Fruit fly (Drosophila melanogaster) whole organism, embryonic: ENCODE results near the gene CG17717.

ENCODE experiments used
- Blimp-1 ChIP-seq: fragments of 200-800 bp; sonication (Bioruptor generic); optimal IDR thresholded peaks from 3 replicates; lab custom pipeline; 2018; ENCODE audit warnings: missing biosample characterization, missing genetic modification characterization, mild to moderate bottlenecking, moderate library complexity, missing genetic modification reagents
- BtbVII ChIP-seq: fragments of 200-800 bp; sonication (Bioruptor generic); optimal IDR thresholded peaks from 3 replicates; lab custom pipeline; 2017; ENCODE audit warnings: missing biosample characterization, mild to moderate bottlenecking, missing genetic modification characterization
- CG12104 ChIP-seq: fragments of 200-800 bp; sonication (Bioruptor generic); optimal IDR thresholded peaks from 3 replicates; lab custom pipeline; 2016; ENCODE audit warnings: missing biosample characterization, missing genetic modification characterization
- CG12659 ChIP-seq: fragments of 200-800 bp; sonication (Bioruptor generic); optimal IDR thresholded peaks from 3 replicates; lab custom pipeline; 2017; ENCODE audit warnings: mild to moderate bottlenecking, missing biosample characterization, missing genetic modification reagents, missing genetic modification characterization
- CG12942 ChIP-seq: fragments of 200-800 bp; sonication (Bioruptor generic); optimal IDR thresholded peaks from 3 replicates; lab custom pipeline; 2016; ENCODE audit warnings: missing biosample characterization, missing genetic modification characterization
- CG13123 ChIP-seq: fragments of 200-800 bp; sonication (Bioruptor generic); optimal IDR thresholded peaks from 2 replicates; lab custom pipeline; 2016; ENCODE audit warnings: missing biosample characterization, missing genetic modification characterization
- CG15011 ChIP-seq: fragments of 200-800 bp; sonication (Bioruptor generic); optimal IDR thresholded peaks from 3 replicates; lab custom pipeline; 2018; ENCODE audit warnings: missing biosample characterization, mild to moderate bottlenecking, missing genetic modification characterization
- CG15601 ChIP-seq: fragments of 200-800 bp; sonication (Bioruptor generic); optimal IDR thresholded peaks from 3 replicates; lab custom pipeline; 2019; ENCODE audit warnings: missing biosample characterization, mild to moderate bottlenecking, missing genetic modification characterization, moderate library complexity
- CG1603 ChIP-seq: fragments of 200-800 bp; sonication (Bioruptor generic); optimal IDR thresholded peaks from 2 replicates; lab custom pipeline; 2019; ENCODE audit warnings: missing biosample characterization, mild to moderate bottlenecking, missing genetic modification characterization, moderate library complexity
- CG16815 ChIP-seq: fragments of 200-800 bp; sonication (Bioruptor generic); optimal IDR thresholded peaks from 3 replicates; lab custom pipeline; 2017; ENCODE audit warnings: missing biosample characterization, mild to moderate bottlenecking, missing genetic modification characterization
- CG17359 ChIP-seq: fragments of 200-800 bp; sonication (Bioruptor generic); optimal IDR thresholded peaks from 3 replicates; lab custom pipeline; 2018; ENCODE audit warnings: missing biosample characterization, mild to moderate bottlenecking, missing genetic modification characterization, moderate library complexity
- CG17912 ChIP-seq: fragments of 200-800 bp; sonication (Bioruptor generic); optimal IDR thresholded peaks from 2 replicates; lab custom pipeline; 2018; ENCODE audit warnings: missing biosample characterization, mild to moderate bottlenecking, missing genetic modification characterization
- CG2199 ChIP-seq: fragments of 200-800 bp; sonication (Bioruptor generic); IDR thresholded peaks from 3 replicates; pipeline ENCODE4 v1.3.6; 2022; ENCODE audit warnings: missing biosample characterization, missing genetic modification characterization
- CG2678 ChIP-seq: fragments of 200-800 bp; sonication (Bioruptor generic); optimal IDR thresholded peaks from 3 replicates; lab custom pipeline; 2019; ENCODE audit warnings: missing biosample characterization, mild to moderate bottlenecking, missing genetic modification characterization, moderate library complexity
- CG2889 ChIP-seq: fragments of 200-800 bp; sonication (Bioruptor generic); IDR thresholded peaks from 3 replicates; pipeline ENCODE4 v1.3.6; 2022; ENCODE audit warnings: missing biosample characterization, missing genetic modification characterization
- CG3065 ChIP-seq: fragments of 200-800 bp; sonication (Bioruptor generic); optimal IDR thresholded peaks from 2 replicates; lab custom pipeline; 2016; ENCODE audit warnings: missing biosample characterization, missing genetic modification characterization
- CG3407 ChIP-seq: fragments of 200-800 bp; sonication (Bioruptor generic); optimal IDR thresholded peaks from 2 replicates; lab custom pipeline; 2018; ENCODE audit warnings: missing biosample characterization, mild to moderate bottlenecking, missing genetic modification characterization
- CG4707 ChIP-seq: fragments of 200-800 bp; sonication (Bioruptor generic); optimal IDR thresholded peaks from 2 replicates; lab custom pipeline; 2018; ENCODE audit warnings: missing biosample characterization, mild to moderate bottlenecking, missing genetic modification characterization, moderate library complexity
- Camta ChIP-seq: fragments of 200-800 bp; sonication (Bioruptor generic); optimal IDR thresholded peaks from 2 replicates; lab custom pipeline; 2016; ENCODE audit warnings: missing biosample characterization, missing genetic modification characterization
- Dll ChIP-seq: fragments of 200-800 bp; sonication (Bioruptor generic); IDR thresholded peaks from 4 replicates; pipeline ENCODE4 v1.3.6; 2022; ENCODE audit warnings: missing biosample characterization, missing genetic modification characterization; ENCODE audit not compliant: partially characterized antibody
- Fer1 ChIP-seq: fragments of 200-800 bp; sonication (Bioruptor generic); optimal IDR thresholded peaks from 2 replicates; lab custom pipeline; 2017; ENCODE audit warnings: missing biosample characterization, mild to moderate bottlenecking, missing genetic modification characterization
- Fer3 ChIP-seq: fragments of 200-800 bp; sonication (Bioruptor generic); optimal IDR thresholded peaks from 2 replicates; lab custom pipeline; 2018; ENCODE audit warnings: missing biosample characterization, mild to moderate bottlenecking, missing genetic modification characterization, moderate library complexity
- Hey ChIP-seq: fragments of 200-800 bp; sonication (Bioruptor generic); optimal IDR thresholded peaks from 3 replicates; lab custom pipeline; 2018; ENCODE audit warnings: missing biosample characterization, mild to moderate bottlenecking, missing genetic modification characterization
- Meics ChIP-seq: fragments of 200-800 bp; sonication (Bioruptor generic); optimal IDR thresholded peaks from 2 replicates; lab custom pipeline; 2017; ENCODE audit warnings: missing biosample characterization, mild to moderate bottlenecking, missing genetic modification characterization
- Neu2 ChIP-seq: fragments of 200-800 bp; sonication (Bioruptor generic); optimal IDR thresholded peaks from 3 replicates; lab custom pipeline; 2016; ENCODE audit warnings: missing biosample characterization, missing genetic modification characterization, borderline replicate concordance
- Nf-YB ChIP-seq: fragments of 200-800 bp; sonication (Bioruptor generic); optimal IDR thresholded peaks from 3 replicates; lab custom pipeline; 2019; ENCODE audit warnings: missing biosample characterization, mild to moderate bottlenecking, missing genetic modification characterization, moderate library complexity
- Pdp1 ChIP-seq, 2 experiments: fragments of 200-800 bp; sonication (Bioruptor generic); optimal IDR thresholded peaks; 3 replicates each; lab custom pipeline; 2016; ENCODE audit warnings: missing biosample characterization in 2 of 2, missing genetic modification characterization in 2 of 2, mild to moderate bottlenecking in 1 of 2, moderate library complexity in 1 of 2
- Tbp ChIP-seq: fragments of >200 bp; optimal IDR thresholded peaks from 2 replicates; lab custom pipeline; 2018; ENCODE audit warnings: missing biosample characterization, missing genetic modification characterization
- Xbp1 ChIP-seq: fragments of 200-800 bp; sonication (Bioruptor generic); optimal IDR thresholded peaks from 3 replicates; lab custom pipeline; 2016; ENCODE audit warnings: missing biosample characterization, mild to moderate bottlenecking, missing genetic modification characterization
- Xrp1 ChIP-seq: fragments of 200-800 bp; sonication (Bioruptor generic); IDR thresholded peaks from 2 replicates; pipeline ENCODE4 v1.3.6; 2022; ENCODE audit warnings: missing biosample characterization, missing genetic modification characterization
- amos ChIP-seq: fragments of 200-800 bp; sonication (Bioruptor generic); IDR thresholded peaks from 2 replicates; pipeline ENCODE4 v1.3.6; 2022; ENCODE audit warnings: missing biosample characterization, missing genetic modification characterization; ENCODE audit not compliant: partially characterized antibody
- bowl ChIP-seq: fragments of 200-800 bp; sonication (Bioruptor generic); IDR thresholded peaks from 2 replicates; pipeline ENCODE4 v1.3.6; 2022; ENCODE audit warnings: missing biosample characterization, missing genetic modification characterization
- caup ChIP-seq: fragments of 200-800 bp; sonication (Bioruptor generic); optimal IDR thresholded peaks from 3 replicates; lab custom pipeline; 2017; ENCODE audit warnings: missing biosample characterization, mild to moderate bottlenecking, missing genetic modification characterization, moderate library complexity; ENCODE audit not compliant: severe bottlenecking
- croc ChIP-seq: fragments of 200-800 bp; sonication (Bioruptor generic); conservative IDR thresholded peaks from 3 replicates; pipeline ENCODE4 v1.3.6; 2022; ENCODE audit warnings: missing biosample characterization, missing genetic modification characterization
- en ChIP-seq: fragments of 200-800 bp; sonication (Bioruptor generic); optimal IDR thresholded peaks from 2 replicates; lab custom pipeline; 2016; ENCODE audit warnings: missing biosample characterization, missing genetic modification characterization
- ftz-f1 ChIP-seq: fragments of 200-800 bp; sonication (Bioruptor generic); optimal IDR thresholded peaks from 2 replicates; lab custom pipeline; 2016; ENCODE audit warnings: missing biosample characterization, missing genetic modification characterization
- grn ChIP-seq: fragments of 200-800 bp; sonication (Bioruptor generic); optimal IDR thresholded peaks from 3 replicates; lab custom pipeline; 2017; ENCODE audit warnings: missing biosample characterization, missing genetic modification characterization
- gsb ChIP-seq: fragments of 200-800 bp; sonication (Bioruptor generic); IDR thresholded peaks from 2 replicates; pipeline ENCODE4 v1.3.6; 2022; ENCODE audit warnings: missing biosample characterization, missing genetic modification characterization
- gsb-n ChIP-seq: fragments of 200-800 bp; sonication (Bioruptor generic); optimal IDR thresholded peaks from 3 replicates; lab custom pipeline; 2018; ENCODE audit warnings: missing biosample characterization, mild to moderate bottlenecking, missing genetic modification characterization
- lov ChIP-seq, 2 experiments: fragments of 200-800 bp in 1 of 2; fragments of >200 bp in 1 of 2; sonication (Bioruptor generic) in 1 of 2; IDR thresholded peaks in 1 of 2; optimal IDR thresholded peaks in 1 of 2; 2 replicates in 1 of 2; 3 replicates in 1 of 2; pipeline versions ENCODE4 v1.3.6 to Lab custom; 2017 to 2022; ENCODE audit warnings: missing biosample characterization in 1 of 2, missing genetic modification characterization in 1 of 2
- odd ChIP-seq: fragments of 200-800 bp; sonication (Bioruptor generic); optimal IDR thresholded peaks from 2 replicates; lab custom pipeline; 2017; ENCODE audit warnings: missing biosample characterization, mild to moderate bottlenecking, missing genetic modification characterization
- pita ChIP-seq: fragments of 200-800 bp; sonication (Bioruptor generic); optimal IDR thresholded peaks from 2 replicates; lab custom pipeline; 2017; ENCODE audit warnings: missing biosample characterization, mild to moderate bottlenecking, missing genetic modification characterization
- ranshi ChIP-seq: fragments of 200-800 bp; sonication (Bioruptor generic); IDR thresholded peaks from 2 replicates; pipeline ENCODE4 v1.3.6; 2022; ENCODE audit warnings: missing biosample characterization, missing genetic modification characterization
- run ChIP-seq: fragments of 200-800 bp; sonication (Bioruptor generic); optimal IDR thresholded peaks from 3 replicates; lab custom pipeline; 2018; ENCODE audit warnings: missing biosample characterization, mild to moderate bottlenecking, missing genetic modification characterization
- salm ChIP-seq: fragments of 200-800 bp; sonication (Bioruptor generic); optimal IDR thresholded peaks from 2 replicates; lab custom pipeline; 2018; ENCODE audit warnings: missing biosample characterization, mild to moderate bottlenecking, missing genetic modification characterization
- schlank ChIP-seq: fragments of 200-800 bp; sonication (Bioruptor generic); optimal IDR thresholded peaks from 2 replicates; lab custom pipeline; 2018; ENCODE audit warnings: missing biosample characterization, mild to moderate bottlenecking, missing genetic modification characterization
- slou ChIP-seq: fragments of 200-800 bp; sonication (Bioruptor generic); optimal IDR thresholded peaks from 3 replicates; lab custom pipeline; 2016; ENCODE audit warnings: missing biosample characterization, missing genetic modification characterization
- sug ChIP-seq: fragments of 200-800 bp; optimal IDR thresholded peaks from 2 replicates; lab custom pipeline; 2019; ENCODE audit warnings: missing biosample characterization, mild to moderate bottlenecking, missing genetic modification characterization, moderate library complexity
- toy ChIP-seq: fragments of 200-800 bp; sonication (Bioruptor generic); IDR thresholded peaks from 2 replicates; pipeline ENCODE4 v1.3.6; 2022; ENCODE audit warnings: missing biosample characterization, missing genetic modification characterization
- yki ChIP-seq: fragments of >200 bp; optimal IDR thresholded peaks from 3 replicates; lab custom pipeline; 2018

CG17717 gene

dm6 chrX:6614266-6614665 is 25.2 kb downstream of the CG17717 start (continued):
- TF ChIP-seq Meics (GFP tag; lab: Kevin White, UChicago) (peak; percentile 50), toy (GFP tag; lab: Robert Waterston, UW) (no peak), CG2678 (tag; lab: Kevin White, UChicago) (peak; percentile 57), gsb (GFP tag; lab: Robert Waterston, UW) (no peak), bowl (GFP tag; lab: Robert Waterston, UW) (no peak), odd (peak; percentile 65), Hey (tag; lab: Kevin White, UChicago) (peak; percentile 54), CG12942 (GFP tag; lab: Kevin White, UChicago) (peak; percentile 19), Nf-YB (GFP tag; lab: Kevin White, UChicago) (peak; percentile 39), CG2199 (GFP tag; lab: Robert Waterston, UW) (no peak), CG15011 (GFP tag; lab: Kevin White, UChicago) (peak; percentile 55), Camta (no peak), CG16815 (GFP tag; lab: Kevin White, UChicago) (no peak), CG12659 (GFP tag; lab: Kevin White, UChicago) (no peak), amos (GFP tag; lab: Robert Waterston, UW) (no peak), ranshi (GFP tag; lab: Robert Waterston, UW) (peak; percentile 17; the same call in 1 of the 2 replicates), Tbp (GFP tag; lab: Kevin White, UChicago) (no peak), Fer1 (GFP tag; lab: Kevin White, UChicago) (peak; percentile 50), lov (optimal IDR thresholded peaks at IDR 0.05; lab: Kevin White, UChicago) (no peak), lov (GFP tag; IDR thresholded peaks at IDR 0.05; lab: Robert Waterston, UW) (0 out of 3 replicates have a peak, but pooled peaks have one; percentile 43), Pdp1 (GFP tag; optimal IDR thresholded peaks at IDR 0.05; lab: Kevin White, UChicago) (peak in 1 of 2 experiments; percentile 15), CG17359 (tag; lab: Kevin White, UChicago) (peak; percentile 14), Blimp-1 (GFP tag; lab: Kevin White, UChicago) (peak; percentile 36), gsb-n (peak; percentile 59), CG4707 (peak; percentile 53), BtbVII (GFP tag; lab: Kevin White, UChicago) (peak; percentile 77), Xrp1 (GFP tag; lab: Robert Waterston, UW) (peak; percentile 63), Fer3 (tag; lab: Kevin White, UChicago) (peak; percentile 25), CG3065 (peak; percentile 10), Dll (GFP tag; lab: Robert Waterston, UW) (no peak), croc (GFP tag; lab: Robert Waterston, UW) (no peak), salm (tag; lab: Kevin White, UChicago) (peak; percentile 62), yki (lab: Kevin White, UChicago) (no peak), pita (no peak), Xbp1 (no peak), CG15601 (tag; lab: Kevin White, UChicago) (peak; percentile 65), CG2889 (no peak), slou (no peak), CG12104 (GFP tag; lab: Kevin White, UChicago) (peak; percentile 16), CG3407 (peak; percentile 52), ftz-f1 (GFP tag; lab: Kevin White, UChicago) (no peak), en (GFP tag; lab: Kevin White, UChicago) (no peak), CG1603 (tag; lab: Kevin White, UChicago) (peak; percentile 58), caup (GFP tag; lab: Kevin White, UChicago) (peak; percentile 43), schlank (tag; lab: Kevin White, UChicago) (peak; percentile 28), CG13123 (no peak), sug (tag; lab: Kevin White, UChicago) (no peak), CG17912 (GFP tag; lab: Kevin White, UChicago) (peak; percentile 14), grn (GFP tag; lab: Kevin White, UChicago) (no peak), run (tag; lab: Kevin White, UChicago) (peak; percentile 20), Neu2 (GFP tag; lab: Kevin White, UChicago) (no peak)
